Fruit fly (Drosophila melanogaster): ENCODE data around the gene Dtwd2.

DNA sequence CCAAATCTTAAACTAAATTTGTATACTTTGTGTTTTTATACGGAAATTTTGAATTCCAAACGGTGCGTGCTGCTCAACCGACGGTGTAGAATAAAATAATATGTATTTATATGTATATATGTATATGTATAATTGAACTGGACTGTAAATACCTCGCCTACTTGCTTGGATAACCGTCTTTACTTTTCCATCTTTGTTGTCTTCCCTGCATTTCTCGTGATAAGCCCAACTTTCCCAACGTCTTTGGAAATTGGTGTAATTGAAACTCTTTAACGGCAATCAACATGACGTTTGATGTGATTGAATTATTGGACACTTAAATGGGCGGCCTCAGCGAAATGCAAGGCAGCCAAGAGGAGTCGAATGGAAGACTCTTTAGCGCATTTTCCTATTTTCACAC lies 41.3 kb upstream of the Dtwd2 start, which contains the start of gene CG1288:
- TF ChIP-seq klu (GFP tag; IDR thresholded peaks at IDR 0.05) (no peak), amos (GFP tag; IDR thresholded peaks at IDR 0.05; ENCODE audit: partially characterized antibody) (no peak), tup (GFP tag; optimal IDR thresholded peaks at IDR 0.05) (no peak)

All from whole organism, embryonic.